Fruit fly (Drosophila melanogaster) S2 (cell line): ENCODE results near the gene CG42660.

Experiments used
- CG8478 ChIP-seq: fragments of >200 bp; optimal IDR thresholded peaks from 2 replicates; lab custom pipeline; 2018
- CTCF ChIP-seq, 2 experiments: fragments of >200 bp; optimal IDR thresholded peaks; 2 replicates each; lab custom pipeline; 2018

dm6 chr3L:7455849-7456248 lies 9.5 kb upstream of the CG42660 start, which contains the start of gene ppk26:
- TF ChIP-seq CG8478 (lab: Kevin White, UChicago) (no peak), CTCF (optimal IDR thresholded peaks at IDR 0.05; lab: Kevin White, UChicago) (no peak)
